Worm (Caenorhabditis elegans) whole organism, L1 larva: Measurements from ENCODE around the gene chdh-1.

ENCODE experiments used
- ama-1 ChIP-seq: fragments of 150-350 bp; optimal IDR thresholded peaks from 2 replicates; lab custom pipeline; 2014
- nhr-28 ChIP-seq: fragments of 150-350 bp; optimal IDR thresholded peaks from 2 replicates; lab custom pipeline; 2014; ENCODE audit warnings: missing biosample characterization, missing genetic modification characterization
- nhr-84 ChIP-seq: sonication (generic microtip); optimal IDR thresholded peaks from 2 replicates; lab custom pipeline; 2017; ENCODE audit warnings: missing biosample characterization, missing genetic modification characterization
- pqm-1 ChIP-seq: sonication (generic microtip); optimal IDR thresholded peaks from 3 replicates; lab custom pipeline; 2017; ENCODE audit warnings: missing biosample characterization, missing genetic modification characterization
- sup-37 ChIP-seq: fragments of 200-800 bp; sonication (Bioruptor generic); optimal IDR thresholded peaks from 2 replicates; lab custom pipeline; 2018; ENCODE audit warnings: mild to moderate bottlenecking, missing genetic modification characterization, missing compliant biosample characterization
- unc-62 ChIP-seq: fragments of 150-350 bp; optimal IDR thresholded peaks from 2 replicates; lab custom pipeline; 2014; ENCODE audit warnings: missing biosample characterization, missing genetic modification reagents, missing genetic modification characterization

DNA sequence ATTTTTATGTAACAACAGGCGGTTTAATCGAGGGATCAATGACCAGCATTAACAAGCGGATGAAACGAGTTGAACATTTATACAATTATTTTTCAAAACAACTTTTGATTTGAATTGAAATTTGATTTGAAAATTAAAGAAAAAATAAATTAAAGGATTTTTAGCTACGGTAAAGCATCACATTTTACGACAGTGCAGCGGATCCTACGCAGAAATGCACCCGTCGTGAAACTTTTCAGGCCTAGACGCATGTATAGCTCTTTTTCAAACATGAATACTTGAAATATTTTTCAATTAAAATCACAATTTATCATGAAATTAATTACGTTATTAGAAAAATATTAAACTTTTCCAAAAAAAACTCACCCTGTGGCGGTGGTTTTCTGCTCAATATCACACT lies 2.3 kb upstream of the chdh-1 start:
- TF ChIP-seq nhr-28 (no peak), unc-62 (GFP tag; lab: Kevin White, UChicago) (no peak), sup-37 (GFP tag; lab: Kevin White, UChicago) (no peak), ama-1 (lab: Kevin White, UChicago) (no peak), nhr-84 (tag; lab: Kevin White, UChicago) (no peak), pqm-1 (tag; lab: Kevin White, UChicago) (no peak)
